Worm (Caenorhabditis elegans) whole organism, midembryonic: ENCODE results near the gene srd-20.

Experiments used
- ref-1 ChIP-seq: fragments of 200-800 bp; sonication (Bioruptor generic); conservative IDR thresholded peaks from 2 replicates; pipeline ENCODE4 v1.3.6; 2022; ENCODE audit warnings: missing genetic modification reagents, missing genetic modification characterization, missing compliant biosample characterization
- ztf-29 ChIP-seq: fragments of 200-800 bp; sonication (Bioruptor generic); IDR thresholded peaks from 2 replicates; pipeline ENCODE4 v1.3.6; 2022; ENCODE audit warnings: missing genetic modification reagents, missing genetic modification characterization, missing compliant biosample characterization

DNA sequence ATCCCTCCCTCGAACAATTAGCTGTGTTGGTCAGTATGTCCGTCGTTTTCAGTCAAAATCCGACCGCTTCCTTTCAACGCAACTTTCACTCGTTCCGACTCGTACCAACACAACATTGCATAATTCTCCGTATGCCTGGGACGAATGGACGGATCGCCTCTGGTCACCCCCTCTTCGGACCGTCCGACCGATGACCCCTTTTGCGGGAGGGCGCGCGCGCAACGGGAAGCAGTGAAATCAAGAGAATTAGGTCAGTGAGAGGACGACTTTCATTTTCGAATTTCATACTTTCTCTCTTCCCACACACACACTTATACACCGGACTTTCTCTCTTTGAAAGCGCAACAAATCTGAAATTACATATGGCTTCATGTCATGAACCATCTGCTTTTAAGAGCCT is 50.0 kb downstream of the srd-20 start, which contains the start of gene atf-8:
- TF ChIP-seq ztf-29 (GFP tag; lab: Robert Waterston, UW) (no peak), ref-1 (GFP tag; lab: Robert Waterston, UW) (no peak)
